Fruit fly (Drosophila melanogaster): ENCODE data around the gene Task6.

Task6 gene

dm6 chr3R:13646729-13647633, 27.4 kb downstream of the Task6 start, which contains the start of gene rin (continued):
- TF ChIP-seq YL-1 (GFP tag; optimal IDR thresholded peaks at IDR 0.05) (no peak), CG10366 (GFP tag; IDR thresholded peaks at IDR 0.05) (no peak), psq (GFP tag; optimal IDR thresholded peaks at IDR 0.05) (no peak), twi (tag; optimal IDR thresholded peaks at IDR 0.05) (no peak), Nf-YB (GFP tag; optimal IDR thresholded peaks at IDR 0.05) (no peak), fru (optimal IDR thresholded peaks at IDR 0.05) (no peak), CG10462 (GFP tag; optimal IDR thresholded peaks at IDR 0.05) (no peak), Lpt (GFP tag; optimal IDR thresholded peaks at IDR 0.05) (no peak), her (GFP tag; optimal IDR thresholded peaks at IDR 0.05) (no peak), CG10565 (GFP tag; optimal IDR thresholded peaks at IDR 0.05) (no peak), cg (GFP tag; optimal IDR thresholded peaks at IDR 0.05) (peak; percentile 92), dm (GFP tag; optimal IDR thresholded peaks at IDR 0.05) (peak; percentile 2), bab2 (GFP tag; optimal IDR thresholded peaks at IDR 0.05) (no peak), zfh2 (GFP tag; optimal IDR thresholded peaks at IDR 0.05) (no peak), CG30431 (GFP tag; optimal IDR thresholded peaks at IDR 0.05) (no peak), dan (GFP tag; IDR thresholded peaks at IDR 0.05) (no peak), luna (GFP tag; optimal IDR thresholded peaks at IDR 0.05) (no peak), sr (GFP tag; IDR thresholded peaks at IDR 0.05) (no peak), H2.0 (GFP tag; IDR thresholded peaks at IDR 0.05) (no peak), Kr (GFP tag; optimal IDR thresholded peaks at IDR 0.05) (no peak), CG2116 (GFP tag; optimal IDR thresholded peaks at IDR 0.05) (no peak), sna (GFP tag; IDR thresholded peaks at IDR 0.05; ENCODE audit: partially characterized antibody) (no peak), CG9932 (GFP tag; IDR thresholded peaks at IDR 0.05) (peak; percentile 71), CG42726 (GFP tag; IDR thresholded peaks at IDR 0.05; ENCODE audit: partially characterized antibody) (no peak), nom (GFP tag; optimal IDR thresholded peaks at IDR 0.05) (peak; percentile 80), ac (GFP tag; optimal IDR thresholded peaks at IDR 0.05) (no peak), CG4730 (GFP tag; IDR thresholded peaks at IDR 0.05) (no peak), Deaf1 (tag; optimal IDR thresholded peaks at IDR 0.05) (no peak), Dll (GFP tag; IDR thresholded peaks at IDR 0.05; ENCODE audit: partially characterized antibody) (no peak), Trl (optimal IDR thresholded peaks at IDR 0.05) (peak in 1 of 2 experiments; percentile 49), Trl (GFP tag; optimal IDR thresholded peaks at IDR 0.05) (no peak), aop (GFP tag; IDR thresholded peaks at IDR 0.05) (no peak), CG10979 (tag; optimal IDR thresholded peaks at IDR 0.05) (no peak), CG1529 (GFP tag; optimal IDR thresholded peaks at IDR 0.05) (no peak), org-1 (GFP tag; optimal IDR thresholded peaks at IDR 0.05) (no peak), ash1 (GFP tag; optimal IDR thresholded peaks at IDR 0.05) (no peak), CG2889 (GFP tag; IDR thresholded peaks at IDR 0.05) (no peak), CG7357 (GFP tag; IDR thresholded peaks at IDR 0.05) (no peak), Dip2 (GFP tag; IDR thresholded peaks at IDR 0.05) (no peak), ssp (GFP tag; IDR thresholded peaks at IDR 0.05) (peak; percentile 9; the same call in 1 of the 2 replicates), CG11247 (GFP tag; IDR thresholded peaks at IDR 0.05) (no peak), disco-r (GFP tag; optimal IDR thresholded peaks at IDR 0.05) (no peak), sc (optimal IDR thresholded peaks at IDR 0.05) (no peak), sc (GFP tag; optimal IDR thresholded peaks at IDR 0.05) (no peak), Doc2 (GFP tag; IDR thresholded peaks at IDR 0.05) (no peak), HmgD (GFP tag; optimal IDR thresholded peaks at IDR 0.05) (no peak), E2f1 (GFP tag; IDR thresholded peaks at IDR 0.05) (no peak), trem (tag; optimal IDR thresholded peaks at IDR 0.05) (no peak), CG3407 (GFP tag; optimal IDR thresholded peaks at IDR 0.05) (no peak), CG3847 (GFP tag; IDR thresholded peaks at IDR 0.05) (no peak), Jarid2 (GFP tag; optimal IDR thresholded peaks at IDR 0.05) (no peak), Camta (GFP tag; optimal IDR thresholded peaks at IDR 0.05) (no peak)
